Worm (Caenorhabditis elegans) whole organism, L4 larva: ENCODE measurements around the gene sulp-4.

Experiments used
- F37D6.2 ChIP-seq: sonication (generic microtip); optimal IDR thresholded peaks from 2 replicates; lab custom pipeline; 2016; ENCODE audit warnings: mild to moderate bottlenecking, missing genetic modification characterization, missing compliant biosample characterization
- F44E2.7 ChIP-seq: fragments of 200-800 bp; sonication (Bioruptor generic); IDR thresholded peaks from 2 replicates; pipeline ENCODE4 v2.1.2; 2022; ENCODE audit warnings: missing genetic modification characterization, missing compliant biosample characterization
- F49E8.2 ChIP-seq: sonication (generic microtip); optimal IDR thresholded peaks from 2 replicates; lab custom pipeline; 2016; ENCODE audit warnings: missing compliant biosample characterization, mild to moderate bottlenecking, missing genetic modification characterization, borderline replicate concordance
- R02D3.7 ChIP-seq: fragments of 150-350 bp; sonication (generic microtip); optimal IDR thresholded peaks from 3 replicates; lab custom pipeline; 2014; ENCODE audit warnings: missing biosample characterization, missing genetic modification characterization
- T20F7.1 ChIP-seq: fragments of 200-800 bp; sonication (Bioruptor generic); optimal IDR thresholded peaks from 2 replicates; lab custom pipeline; 2018; ENCODE audit warnings: mild to moderate bottlenecking, missing genetic modification characterization, missing compliant biosample characterization
- T26A8.4 ChIP-seq: fragments of 200-800 bp; sonication (Bioruptor generic); IDR thresholded peaks from 2 replicates; pipeline ENCODE4 v1.3.6; 2022; ENCODE audit warnings: missing genetic modification characterization, missing compliant biosample characterization
- aha-1 ChIP-seq: fragments of 150-350 bp; peaks from one replicate; lab custom pipeline; 2014; ENCODE audit warnings: missing biosample characterization, missing genetic modification characterization
- aly-2 ChIP-seq: sonication (generic microtip); optimal IDR thresholded peaks from 2 replicates; lab custom pipeline; 2018; ENCODE audit warnings: missing biosample characterization, missing genetic modification characterization
- ama-1 ChIP-seq: fragments of 150-350 bp; optimal IDR thresholded peaks from 2 replicates; lab custom pipeline; 2014; ENCODE audit warnings: inconsistent platforms, mixed read lengths
- ceh-20 ChIP-seq: fragments of 200-800 bp; sonication (Bioruptor generic); IDR thresholded peaks from 2 replicates; pipeline ENCODE4 v1.3.6; 2022; ENCODE audit warnings: missing genetic modification reagents, missing genetic modification characterization, missing compliant biosample characterization
- ceh-32 ChIP-seq: sonication (generic microtip); optimal IDR thresholded peaks from 2 replicates; lab custom pipeline; 2016; ENCODE audit warnings: mild to moderate bottlenecking, missing genetic modification characterization, missing compliant biosample characterization; ENCODE audit not compliant: poor library complexity
- ceh-44 ChIP-seq: fragments of 200-800 bp; sonication (Bioruptor generic); IDR thresholded peaks from 2 replicates; pipeline ENCODE4 v1.3.6; 2022; ENCODE audit warnings: missing genetic modification reagents, missing genetic modification characterization, missing compliant biosample characterization
- ceh-62 ChIP-seq: sonication (generic microtip); optimal IDR thresholded peaks from 2 replicates; lab custom pipeline; 2017; ENCODE audit warnings: missing biosample characterization, missing genetic modification characterization
- ceh-82 ChIP-seq: sonication (generic microtip); optimal IDR thresholded peaks from 2 replicates; lab custom pipeline; 2017; ENCODE audit warnings: missing biosample characterization, missing genetic modification characterization
- ces-1 ChIP-seq: fragments of 150-350 bp; sonication (generic microtip); optimal IDR thresholded peaks from 4 replicates; lab custom pipeline; 2014; ENCODE audit warnings: missing biosample characterization, missing genetic modification reagents, missing genetic modification characterization
- ctbp-1 ChIP-seq: fragments of 200-800 bp; sonication (Bioruptor generic); IDR thresholded peaks from 2 replicates; pipeline ENCODE4 v1.3.6; 2022; ENCODE audit warnings: missing genetic modification reagents, missing genetic modification characterization, missing compliant biosample characterization
- daf-16 ChIP-seq, 3 experiments: sonication (generic microtip); optimal IDR thresholded peaks; 2 replicates each; lab custom pipeline; 2016 to 2017; ENCODE audit warnings: missing genetic modification characterization in 3 of 3, missing genetic modification reagents in 3 of 3, mild to moderate bottlenecking in 2 of 3, missing compliant biosample characterization in 2 of 3, missing biosample characterization in 1 of 3, moderate library complexity in 1 of 3
- daf-19 ChIP-seq: fragments of 200-800 bp; sonication (Bioruptor generic); conservative IDR thresholded peaks from 2 replicates; pipeline ENCODE4 v1.3.6; 2022; ENCODE audit warnings: missing genetic modification characterization, missing compliant biosample characterization
- dmd-6 ChIP-seq: fragments of 200-800 bp; sonication (Bioruptor generic); IDR thresholded peaks from 2 replicates; pipeline ENCODE4 v1.3.6; 2022; ENCODE audit warnings: missing genetic modification reagents, missing genetic modification characterization, missing compliant biosample characterization
- dve-1 ChIP-seq: sonication (generic microtip); optimal IDR thresholded peaks from 2 replicates; lab custom pipeline; 2017; ENCODE audit warnings: antibody characterized with exemption, mild to moderate bottlenecking, missing genetic modification characterization, missing compliant biosample characterization; ENCODE audit not compliant: insufficient read depth
- gei-8 ChIP-seq: fragments of 200-800 bp; sonication (Bioruptor generic); optimal IDR thresholded peaks from 2 replicates; lab custom pipeline; 2018; ENCODE audit warnings: mild to moderate bottlenecking, missing genetic modification characterization, missing compliant biosample characterization
- hmg-1.1 ChIP-seq: fragments of 200-800 bp; sonication (Bioruptor generic); IDR thresholded peaks from 2 replicates; pipeline ENCODE4 v1.3.6; 2022; ENCODE audit warnings: missing genetic modification reagents, missing genetic modification characterization, missing compliant biosample characterization
- lim-7 ChIP-seq: fragments of 200-800 bp; sonication (Bioruptor generic); IDR thresholded peaks from 2 replicates; pipeline ENCODE4 v1.3.6; 2022; ENCODE audit warnings: missing genetic modification characterization, missing compliant biosample characterization
- lin-1 ChIP-seq: fragments of 200-800 bp; sonication (Bioruptor generic); IDR thresholded peaks from 2 replicates; pipeline ENCODE4 v1.3.6; 2022; ENCODE audit warnings: missing genetic modification reagents, missing genetic modification characterization, missing compliant biosample characterization
- lsy-2 ChIP-seq, 2 experiments: fragments of 150-350 bp in 1 of 2; sonication (generic microtip) in 1 of 2; optimal IDR thresholded peaks; 2 replicates each; lab custom pipeline; 2014 to 2017; ENCODE audit warnings: missing biosample characterization in 2 of 2, missing genetic modification characterization in 2 of 2
- mdl-1 ChIP-seq, 2 experiments: fragments of 150-350 bp in 1 of 2; sonication (generic microtip) in 1 of 2; optimal IDR thresholded peaks; 2 replicates each; lab custom pipeline; 2014 to 2017; ENCODE audit warnings: missing biosample characterization in 2 of 2, missing genetic modification characterization in 2 of 2
- mdt-29 ChIP-seq: fragments of 200-800 bp; sonication (Bioruptor generic); IDR thresholded peaks from 2 replicates; pipeline ENCODE4 v1.3.6; 2022; ENCODE audit warnings: missing genetic modification reagents, missing genetic modification characterization, missing compliant biosample characterization
- mep-1 ChIP-seq: fragments of 150-350 bp; sonication (generic microtip); optimal IDR thresholded peaks from 3 replicates; lab custom pipeline; 2014; ENCODE audit warnings: missing biosample characterization, missing genetic modification characterization
- mes-2 ChIP-seq: sonication (generic microtip); optimal IDR thresholded peaks from 2 replicates; lab custom pipeline; 2016; ENCODE audit warnings: missing genotype, mild to moderate bottlenecking, missing genetic modification characterization, missing compliant biosample characterization; ENCODE audit not compliant: poor library complexity, severe bottlenecking
- nhr-102 ChIP-seq: sonication (generic microtip); optimal IDR thresholded peaks from 2 replicates; lab custom pipeline; 2016; ENCODE audit warnings: mild to moderate bottlenecking, missing genetic modification characterization, moderate library complexity, missing compliant biosample characterization
- nhr-11 ChIP-seq: fragments of 150-350 bp; optimal IDR thresholded peaks from 2 replicates; lab custom pipeline; 2014; ENCODE audit warnings: missing biosample characterization, missing genetic modification characterization
- nhr-41 ChIP-seq: fragments of 200-800 bp; sonication (Bioruptor generic); IDR thresholded peaks from 2 replicates; pipeline ENCODE4 v1.3.6; 2022; ENCODE audit warnings: missing genetic modification reagents, missing genetic modification characterization, missing compliant biosample characterization
- nhr-42 ChIP-seq: fragments of 200-800 bp; sonication (Bioruptor generic); IDR thresholded peaks from 2 replicates; pipeline ENCODE4 v1.3.6; 2022; ENCODE audit warnings: missing genetic modification characterization, missing compliant biosample characterization
- nhr-48 ChIP-seq: sonication (generic microtip); optimal IDR thresholded peaks from 2 replicates; lab custom pipeline; 2016; ENCODE audit warnings: mild to moderate bottlenecking, missing genetic modification characterization, missing compliant biosample characterization
- nhr-77 ChIP-seq: fragments of 150-350 bp; optimal IDR thresholded peaks from 2 replicates; lab custom pipeline; 2014; ENCODE audit warnings: missing biosample characterization, missing genetic modification characterization
- pqm-1 ChIP-seq: sonication (generic microtip); optimal IDR thresholded peaks from 2 replicates; lab custom pipeline; 2017; ENCODE audit warnings: missing biosample characterization, missing genetic modification characterization
- rbr-2 ChIP-seq: sonication (generic microtip); optimal IDR thresholded peaks from 2 replicates; lab custom pipeline; 2016; ENCODE audit warnings: missing genotype, missing genetic modification characterization, missing compliant biosample characterization
- skn-1 ChIP-seq: fragments of 150-350 bp; optimal IDR thresholded peaks from 2 replicates; lab custom pipeline; 2014; ENCODE audit warnings: missing biosample characterization, missing genetic modification characterization
- tra-1 ChIP-seq: fragments of 200-800 bp; sonication (Bioruptor generic); IDR thresholded peaks from 2 replicates; pipeline ENCODE4 v1.3.6; 2022; ENCODE audit warnings: missing genetic modification reagents, missing genetic modification characterization, missing compliant biosample characterization
- vab-7 ChIP-seq: fragments of 200-800 bp; sonication (Bioruptor generic); IDR thresholded peaks from 2 replicates; pipeline ENCODE4 v1.3.6; 2022; ENCODE audit warnings: missing genetic modification reagents, missing genetic modification characterization, missing compliant biosample characterization
- zfp-2 ChIP-seq: sonication (generic microtip); optimal IDR thresholded peaks from 2 replicates; lab custom pipeline; 2016; ENCODE audit warnings: mild to moderate bottlenecking, missing genetic modification characterization, missing compliant biosample characterization

Gene sulp-4

ce11 chrV:11859082-11859858 lies 15.9 kb upstream of the sulp-4 start (continued):
- no peak for TF ChIP-seq daf-16 (GFP tag; optimal IDR thresholded peaks at IDR 0.05; lab: Kevin White, UChicago)
- TF ChIP-seq daf-16 (tag; optimal IDR thresholded peaks at IDR 0.05; lab: Kevin White, UChicago), result peak; percentile 67
- no peak for TF ChIP-seq ceh-32 (tag; lab: Kevin White, UChicago)
- TF ChIP-seq F44E2.7, result no peak
- no peak for TF ChIP-seq tra-1 (GFP tag; lab: Robert Waterston, UW)
- TF ChIP-seq pqm-1 (tag; lab: Kevin White, UChicago), result peak; percentile 97
- TF ChIP-seq ama-1 (lab: Kevin White, UChicago), result no peak
- no peak for TF ChIP-seq zfp-2
- no peak for TF ChIP-seq ceh-44 (GFP tag; lab: Robert Waterston, UW)
- peak; percentile 63 for TF ChIP-seq gei-8 (GFP tag; lab: Kevin White, UChicago)
- TF ChIP-seq lsy-2 (tag; optimal IDR thresholded peaks at IDR 0.05; lab: Kevin White, UChicago), result peak; percentile 16 to 60
- TF ChIP-seq mep-1 (tag; lab: Kevin White, UChicago), result peak; percentile 16
- no peak for TF ChIP-seq rbr-2 (tag; lab: Kevin White, UChicago)
- TF ChIP-seq, all 104 proteins: peak for 18

DNA sequence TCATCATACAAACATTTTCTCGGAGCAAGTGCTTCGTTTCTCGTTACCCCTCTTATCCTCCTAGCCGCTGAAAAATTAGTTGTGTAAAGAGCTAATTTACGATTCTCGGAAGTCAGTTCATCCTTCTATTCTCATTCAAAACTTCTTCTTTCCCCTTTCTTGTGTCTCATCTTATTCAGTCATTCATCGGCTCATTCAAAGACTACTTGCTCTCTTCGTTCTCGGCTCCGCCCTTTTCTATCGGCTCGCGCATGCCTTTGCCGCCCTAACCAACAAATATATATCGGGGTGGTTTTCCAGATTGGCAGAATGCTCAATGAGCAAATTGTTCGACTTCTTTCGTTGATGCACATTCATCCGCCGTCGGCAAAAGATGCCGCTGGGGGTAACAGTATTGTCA lies 14.8 kb upstream of the sulp-4 start, which contains the start of gene R13H4.5:
Gene R13H4.5 (plus strand): TSS at position 301 of the 400 bp plus-strand sequence.
- TF ChIP-seq F37D6.2 (tag; lab: Kevin White, UChicago) (no peak), hmg-1.1 (GFP tag; lab: Robert Waterston, UW) (no peak), nhr-11 (tag; lab: Kevin White, UChicago) (no peak), ces-1 (GFP tag; lab: Kevin White, UChicago) (no peak), ctbp-1 (GFP tag; lab: Robert Waterston, UW) (0 out of 2 replicates have a peak, but pooled peaks have one; percentile 7), aha-1 (peak; percentile 2), F49E8.2 (tag; lab: Kevin White, UChicago) (no peak)

- TF ChIP-seq lsy-2 (tag; optimal IDR thresholded peaks at IDR 0.05; lab: Kevin White, UChicago) (peak in 1 of 2 experiments; percentile 17), lim-7 (GFP tag; lab: Robert Waterston, UW) (no peak), dve-1 (tag; lab: Kevin White, UChicago) (peak; percentile 49), daf-16 (GFP tag; optimal IDR thresholded peaks at IDR 0.05; lab: Kevin White, UChicago) (no peak), daf-16 (tag; optimal IDR thresholded peaks at IDR 0.05; lab: Kevin White, UChicago) (peak; percentile 77), T20F7.1 (GFP tag; lab: Kevin White, UChicago) (peak; percentile 16), ceh-82 (tag; lab: Kevin White, UChicago) (no peak), ceh-62 (tag; lab: Kevin White, UChicago) (no peak), aly-2 (tag; lab: Kevin White, UChicago) (no peak), daf-19 (GFP tag; lab: Robert Waterston, UW) (no peak), nhr-77 (tag; lab: Kevin White, UChicago) (peak; percentile 23), zfp-2 (no peak), lin-1 (GFP tag; lab: Robert Waterston, UW) (no peak), skn-1 (tag; lab: Kevin White, UChicago) (no peak), ceh-20 (GFP tag; lab: Robert Waterston, UW) (no peak), pqm-1 (tag; lab: Kevin White, UChicago) (peak; percentile 23), nhr-42 (no peak), ces-1 (GFP tag; lab: Kevin White, UChicago) (no peak), nhr-48 (tag; lab: Kevin White, UChicago) (no peak), R02D3.7 (tag; lab: Kevin White, UChicago) (no peak), nhr-102 (tag; lab: Kevin White, UChicago) (no peak), nhr-41 (GFP tag; lab: Robert Waterston, UW) (no peak), mes-2 (no peak), vab-7 (GFP tag; lab: Robert Waterston, UW) (no peak), mep-1 (tag; lab: Kevin White, UChicago) (peak; percentile 29), dmd-6 (GFP tag; lab: Robert Waterston, UW) (peak; percentile 53), ctbp-1 (GFP tag; lab: Robert Waterston, UW) (no peak), mdt-29 (GFP tag; lab: Robert Waterston, UW) (no peak), aha-1 (peak; percentile 93), mdl-1 (tag; optimal IDR thresholded peaks at IDR 0.05; lab: Kevin White, UChicago) (no peak), T26A8.4 (GFP tag; lab: Robert Waterston, UW) (no peak)
- TF ChIP-seq, all 104 proteins: peak for 9
Observed at ce11 chrV:11861880-11862544, 13.1 kb upstream of the sulp-4 start.
